Worm (Caenorhabditis elegans) whole organism, early embryonic: Measurements from ENCODE around the gene F58G11.4.

Source experiments
- aly-1 ChIP-seq: sonication (generic microtip); optimal IDR thresholded peaks from 2 replicates; lab custom pipeline; 2016; ENCODE audit warnings: missing genetic modification characterization, missing compliant biosample characterization
- ama-1 ChIP-seq: fragments of 150-350 bp; optimal IDR thresholded peaks from 2 replicates; lab custom pipeline; 2014
- flt-1 ChIP-seq: fragments of 200-800 bp; sonication (Bioruptor generic); IDR thresholded peaks from 2 replicates; pipeline ENCODE4 v1.3.6; 2022; ENCODE audit warnings: missing genetic modification characterization, missing compliant biosample characterization
- hmbx-1 ChIP-seq: sonication (generic microtip); optimal IDR thresholded peaks from 2 replicates; lab custom pipeline; 2016; ENCODE audit warnings: mild to moderate bottlenecking, missing genetic modification characterization, missing compliant biosample characterization
- hmg-4 ChIP-seq: fragments of 200-800 bp; sonication (Bioruptor generic); optimal IDR thresholded peaks from 2 replicates; lab custom pipeline; 2018; ENCODE audit warnings: mild to moderate bottlenecking, missing genetic modification characterization, missing compliant biosample characterization
- scrt-1 ChIP-seq: fragments of 200-800 bp; sonication (Bioruptor generic); IDR thresholded peaks from 2 replicates; pipeline ENCODE4 v1.3.6; 2022; ENCODE audit warnings: missing genetic modification characterization, missing compliant biosample characterization
- sea-1 ChIP-seq: fragments of 200-800 bp; sonication (Bioruptor generic); conservative IDR thresholded peaks from 2 replicates; pipeline ENCODE4 v1.3.6; 2022; ENCODE audit warnings: missing genetic modification characterization, missing compliant biosample characterization
- tra-4 ChIP-seq: sonication (generic microtip); optimal IDR thresholded peaks from 2 replicates; lab custom pipeline; 2017; ENCODE audit warnings: missing genetic modification characterization, missing compliant biosample characterization

ce11 chrV:13666460-13666859 is 5.9 kb upstream of the F58G11.4 start:
- TF ChIP-seq tra-4 (tag; lab: Kevin White, UChicago), result no peak
- TF ChIP-seq scrt-1 (GFP tag; lab: Robert Waterston, UW), result no peak
- no peak for TF ChIP-seq sea-1
- TF ChIP-seq aly-1 (tag; lab: Kevin White, UChicago), result no peak
- TF ChIP-seq ama-1 (lab: Kevin White, UChicago), result no peak
- no peak for TF ChIP-seq hmbx-1
- no peak for TF ChIP-seq flt-1
- TF ChIP-seq hmg-4 (GFP tag; lab: Kevin White, UChicago), result no peak
